Worm (Caenorhabditis elegans): Measurements from ENCODE around the gene brap-2.

DNA sequence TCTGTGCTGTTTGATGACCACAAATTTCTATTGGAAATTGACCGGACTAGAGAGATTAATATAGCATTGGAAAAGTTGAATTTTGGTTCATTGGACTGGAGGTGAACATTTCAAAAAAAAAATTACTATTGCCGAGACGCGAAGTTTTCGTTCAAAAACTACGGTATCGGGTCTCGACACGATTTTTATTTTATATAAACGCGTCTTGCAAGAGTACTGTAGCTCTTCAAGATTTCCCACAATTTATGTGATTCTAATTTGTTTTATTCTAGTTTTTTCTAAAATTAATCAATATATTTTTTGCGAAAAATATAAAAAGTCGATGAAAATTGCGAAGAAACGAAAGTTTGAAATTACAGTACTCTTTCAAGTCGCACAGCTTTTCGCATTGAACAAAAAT, 22.3 kb downstream of the brap-2 start, which contains the start of gene F09E5.12:
- TF ChIP-seq sea-2 (GFP tag; optimal IDR thresholded peaks at IDR 0.05): no peak
- TF ChIP-seq fkh-10 (GFP tag; optimal IDR thresholded peaks at IDR 0.05): no peak
- TF ChIP-seq skn-1 (tag; optimal IDR thresholded peaks at IDR 0.05): no peak
- TF ChIP-seq eor-1 (tag; optimal IDR thresholded peaks at IDR 0.05): no peak
- no peak for TF ChIP-seq nhr-237 (tag; optimal IDR thresholded peaks at IDR 0.05)
- TF ChIP-seq nhr-76 (tag; optimal IDR thresholded peaks at IDR 0.05): no peak
- no peak for TF ChIP-seq pha-4 (tag; optimal IDR thresholded peaks at IDR 0.05)
- TF ChIP-seq unc-62 (GFP tag; optimal IDR thresholded peaks at IDR 0.05): no peak
- TF ChIP-seq nhr-11 (tag; optimal IDR thresholded peaks at IDR 0.05): no peak
- TF ChIP-seq R02D3.7 (tag; optimal IDR thresholded peaks at IDR 0.05): no peak
- TF ChIP-seq fos-1 (tag; optimal IDR thresholded peaks at IDR 0.05): no peak
- TF ChIP-seq elt-3 (tag; optimal IDR thresholded peaks at IDR 0.05): no peak
- TF ChIP-seq ztf-4 (tag; optimal IDR thresholded peaks at IDR 0.05): no peak

Data from whole organism, L3 larva.